Fruit fly (Drosophila melanogaster): ENCODE measurements around the gene CG42526.

Gene CG42526

DNA sequence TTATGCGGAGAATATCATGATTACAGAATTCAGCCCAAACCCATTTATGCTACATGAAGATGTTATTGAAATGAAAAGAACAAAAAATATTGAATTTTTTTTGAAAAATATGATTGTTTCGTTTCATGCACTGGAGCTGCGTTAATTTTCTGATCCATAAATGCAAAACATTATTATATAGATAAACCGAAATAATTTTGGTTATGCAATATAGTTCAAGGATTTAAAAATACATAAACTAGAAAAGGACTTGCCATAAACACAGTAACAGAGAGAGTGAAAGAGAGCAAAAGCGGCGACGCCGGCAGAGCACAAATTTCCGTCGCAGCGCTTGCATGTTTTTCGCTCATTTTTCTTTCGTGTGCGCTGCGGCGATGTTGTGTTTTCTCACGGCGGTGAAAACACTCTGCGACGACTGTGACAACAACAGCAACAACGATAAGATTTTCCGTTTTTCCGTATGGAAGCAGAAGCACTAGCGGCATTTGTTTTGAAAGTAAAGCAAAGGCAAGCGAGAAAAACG is 27.1 kb upstream of the CG42526 start (continued):
- peak; percentile 88 for TF ChIP-seq CG4318 (GFP tag; optimal IDR thresholded peaks at IDR 0.05)
- peak; percentile 76 for TF ChIP-seq Eip93F (GFP tag; optimal IDR thresholded peaks at IDR 0.05)
- peak; percentile 83 for TF ChIP-seq CG6808 (GFP tag; optimal IDR thresholded peaks at IDR 0.05)
- TF ChIP-seq acj6 (GFP tag; optimal IDR thresholded peaks at IDR 0.05), result peak; percentile 87
- peak; percentile 91 for TF ChIP-seq OdsH (GFP tag; optimal IDR thresholded peaks at IDR 0.05)
- peak; percentile 83 for TF ChIP-seq CG8632 (GFP tag; optimal IDR thresholded peaks at IDR 0.05)
- peak; percentile 91 for TF ChIP-seq net (GFP tag; optimal IDR thresholded peaks at IDR 0.05)
- peak; percentile 81 for TF ChIP-seq fd59A (GFP tag; optimal IDR thresholded peaks at IDR 0.05)
- peak; percentile 73 for TF ChIP-seq CG1621 (tag; optimal IDR thresholded peaks at IDR 0.05)
- peak; percentile 85 for TF ChIP-seq CG6854 (GFP tag; optimal IDR thresholded peaks at IDR 0.05)
- TF ChIP-seq eg (GFP tag; IDR thresholded peaks at IDR 0.05), result peak; percentile 90
- TF ChIP-seq CG11762 (GFP tag; optimal IDR thresholded peaks at IDR 0.05; ENCODE audit: insufficient read depth), result peak; percentile 81
- peak; percentile 80 for TF ChIP-seq cyc (GFP tag; optimal IDR thresholded peaks at IDR 0.05)
- peak; percentile 92 for TF ChIP-seq Lpt (GFP tag; optimal IDR thresholded peaks at IDR 0.05)
- TF ChIP-seq Hr39 (GFP tag; optimal IDR thresholded peaks at IDR 0.05), result peak; percentile 64
- TF ChIP-seq CG16779 (tag; optimal IDR thresholded peaks at IDR 0.05), result peak; percentile 90
- peak; percentile 86 for TF ChIP-seq CG6792 (GFP tag; optimal IDR thresholded peaks at IDR 0.05)
- peak; percentile 96 for TF ChIP-seq CG8119 (GFP tag; IDR thresholded peaks at IDR 0.05)
- peak; percentile 90 for TF ChIP-seq CG10669 (GFP tag; optimal IDR thresholded peaks at IDR 0.05)
- TF ChIP-seq Sox15 (GFP tag; optimal IDR thresholded peaks at IDR 0.05), result peak; percentile 56
- peak; percentile 59 for TF ChIP-seq CG11902 (GFP tag; optimal IDR thresholded peaks at IDR 0.05)
- TF ChIP-seq CG6163 (GFP tag; IDR thresholded peaks at IDR 0.05), result peak; percentile 87
- peak; percentile 86 for TF ChIP-seq Sox14 (GFP tag; optimal IDR thresholded peaks at IDR 0.05)
- TF ChIP-seq Ets96B (tag; optimal IDR thresholded peaks at IDR 0.05), result peak; percentile 92
- peak; percentile 71 for TF ChIP-seq CG9139 (GFP tag; optimal IDR thresholded peaks at IDR 0.05)
- peak; percentile 66 to 84 for TF ChIP-seq ss (GFP tag; optimal IDR thresholded peaks at IDR 0.05)
- no peak for TF ChIP-seq Hr38 (GFP tag; optimal IDR thresholded peaks at IDR 0.05)
- peak; percentile 95 for TF ChIP-seq CG15336 (GFP tag; IDR thresholded peaks at IDR 0.05)
- peak; percentile 87 for TF ChIP-seq CG34406 (GFP tag; optimal IDR thresholded peaks at IDR 0.05)
- TF ChIP-seq Ets21C (GFP tag; optimal IDR thresholded peaks at IDR 0.05), result peak; percentile 76
- peak; percentile 90 for TF ChIP-seq Met (GFP tag; optimal IDR thresholded peaks at IDR 0.05)
- peak; percentile 78 for TF ChIP-seq CG11294 (GFP tag; IDR thresholded peaks at IDR 0.05)

DNA sequence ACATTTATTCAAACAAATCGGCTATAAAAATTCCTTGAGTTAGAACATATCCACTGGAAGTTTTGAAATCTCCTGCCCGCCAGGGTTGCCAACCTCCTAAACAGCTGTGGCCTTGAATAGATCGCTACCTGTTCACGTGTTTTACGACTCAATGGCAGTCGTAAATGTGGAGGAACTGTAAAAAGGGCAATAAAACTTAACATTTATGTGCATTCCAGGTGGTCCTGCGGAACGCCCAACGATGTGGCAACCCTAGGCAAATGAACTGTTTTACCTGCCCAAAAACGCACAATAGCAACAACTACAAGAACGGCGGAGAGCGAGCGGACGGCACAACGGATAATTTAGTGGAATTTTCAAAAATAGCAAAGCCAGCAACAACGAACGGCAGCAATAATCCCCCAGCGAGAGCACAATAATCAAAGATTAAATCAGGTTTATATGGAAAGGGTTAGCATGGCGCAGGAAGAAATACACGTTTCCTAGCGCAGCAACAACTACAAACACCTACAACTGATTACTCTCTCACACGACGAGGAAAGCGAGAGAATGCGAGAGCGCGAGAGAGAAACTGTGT is 26.6 kb upstream of the CG42526 start:
- TF ChIP-seq Sox102F (GFP tag; optimal IDR thresholded peaks at IDR 0.05) (no peak), Eip75B (GFP tag; optimal IDR thresholded peaks at IDR 0.05) (no peak), CG8632 (GFP tag; optimal IDR thresholded peaks at IDR 0.05) (no peak), salr (GFP tag; optimal IDR thresholded peaks at IDR 0.05) (peak in 1 of 2 experiments; percentile 7), esn (GFP tag; optimal IDR thresholded peaks at IDR 0.05) (no peak), Sox14 (GFP tag; optimal IDR thresholded peaks at IDR 0.05) (peak; percentile 4), dsx (GFP tag; optimal IDR thresholded peaks at IDR 0.05; ENCODE audit: poor library complexity, severe bottlenecking) (no peak), pdm3 (GFP tag; optimal IDR thresholded peaks at IDR 0.05) (no peak), CG10669 (GFP tag; optimal IDR thresholded peaks at IDR 0.05) (peak; percentile 23), Hr39 (GFP tag; optimal IDR thresholded peaks at IDR 0.05) (peak; percentile 50), CG31627 (GFP tag; optimal IDR thresholded peaks at IDR 0.05) (peak; percentile 7), lz (GFP tag; optimal IDR thresholded peaks at IDR 0.05) (no peak), CG10631 (GFP tag; optimal IDR thresholded peaks at IDR 0.05) (no peak), Met (GFP tag; optimal IDR thresholded peaks at IDR 0.05) (no peak), CG1621 (tag; optimal IDR thresholded peaks at IDR 0.05) (peak; percentile 47), CG15336 (GFP tag; IDR thresholded peaks at IDR 0.05) (peak; percentile 6; the same call in 1 of the 2 replicates), Sox15 (GFP tag; optimal IDR thresholded peaks at IDR 0.05) (no peak), CG11762 (GFP tag; optimal IDR thresholded peaks at IDR 0.05; ENCODE audit: insufficient read depth) (no peak), CG6163 (GFP tag; IDR thresholded peaks at IDR 0.05) (peak; percentile 43; the same call in 1 of the 3 replicates), topi (GFP tag; optimal IDR thresholded peaks at IDR 0.05) (no peak), eg (GFP tag; IDR thresholded peaks at IDR 0.05) (peak; percentile 62), CG8319 (GFP tag; optimal IDR thresholded peaks at IDR 0.05) (no peak), CG11294 (GFP tag; IDR thresholded peaks at IDR 0.05) (peak; percentile 36; the same call in 1 of the 2 replicates), spab (GFP tag; optimal IDR thresholded peaks at IDR 0.05) (no peak), Eip93F (GFP tag; optimal IDR thresholded peaks at IDR 0.05) (no peak), vri (GFP tag; optimal IDR thresholded peaks at IDR 0.05) (no peak), Ets96B (tag; optimal IDR thresholded peaks at IDR 0.05) (peak; percentile 27), net (GFP tag; optimal IDR thresholded peaks at IDR 0.05) (no peak), achi (GFP tag; optimal IDR thresholded peaks at IDR 0.05) (no peak), fkh (GFP tag; optimal IDR thresholded peaks at IDR 0.05) (no peak)

All from whole organism, prepupa.